Worm (Caenorhabditis elegans): ENCODE data around the gene hsp-43.

DNA sequence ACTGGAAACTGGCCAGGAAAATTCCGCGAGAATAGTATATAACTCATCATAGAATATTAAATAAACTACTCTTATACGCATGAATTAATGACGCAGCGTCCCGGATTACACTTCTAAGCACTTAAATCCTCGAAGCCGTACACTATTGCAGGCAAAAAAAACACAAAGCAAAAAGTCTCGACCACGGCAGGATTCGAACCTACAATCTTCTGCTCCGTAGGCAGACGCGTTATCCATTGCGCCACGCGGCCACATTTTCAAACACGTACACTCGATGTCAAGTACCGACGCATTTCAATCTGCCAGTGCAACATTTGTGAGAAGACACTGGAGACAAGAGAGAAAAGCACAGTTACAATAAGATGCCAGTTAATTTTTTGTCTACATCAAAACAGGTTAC lies 15.5 kb downstream of the hsp-43 start:
- TF ChIP-seq aly-2 (tag; optimal IDR thresholded peaks at IDR 0.05), result no peak
- no peak for TF ChIP-seq elt-1 (tag; optimal IDR thresholded peaks at IDR 0.05)
- no peak for TF ChIP-seq ama-1 (optimal IDR thresholded peaks at IDR 0.05)
- TF ChIP-seq lsy-2 (tag; optimal IDR thresholded peaks at IDR 0.05), result peak in 1 of 2 experiments; percentile 21

All from whole organism, L2 larva.